Worm (Caenorhabditis elegans): ENCODE measurements around the gene F42G4.5.

DNA sequence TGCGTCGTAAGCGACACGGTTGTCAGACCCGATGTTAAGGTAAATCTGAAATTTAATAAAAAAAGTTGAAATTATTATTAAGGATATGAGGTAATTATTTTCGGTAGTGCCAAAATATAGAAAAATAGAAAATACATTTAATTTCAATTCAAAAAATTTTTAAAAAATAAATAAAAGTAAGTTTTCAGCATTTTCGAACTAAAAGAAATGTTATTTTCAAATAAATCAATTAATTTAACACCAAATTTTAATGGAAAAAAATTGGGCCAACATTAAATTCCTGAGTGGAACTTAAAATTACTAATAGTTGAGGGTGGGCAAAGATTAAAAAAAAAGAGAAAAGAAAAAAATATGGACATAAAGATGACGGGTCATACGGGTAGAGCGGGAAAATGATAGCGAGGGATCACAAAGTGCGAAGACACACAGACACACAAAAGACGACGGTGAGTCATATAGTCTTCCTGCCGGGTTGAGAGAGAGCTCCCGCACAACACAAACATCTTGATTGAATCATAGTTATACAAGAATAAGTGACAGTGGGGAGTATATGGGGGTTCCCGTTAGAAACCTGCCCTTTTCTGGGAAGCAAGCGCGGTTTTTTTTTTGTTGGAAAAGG is 47.4 kb upstream of the F42G4.5 start, which contains the start of gene max-2:
- no peak for TF ChIP-seq nhr-84 (tag; optimal IDR thresholded peaks at IDR 0.05)
- TF ChIP-seq lin-13 (GFP tag; optimal IDR thresholded peaks at IDR 0.05), result no peak

Data from whole organism, L1 larva.